Worm (Caenorhabditis elegans): ENCODE results near the gene F35F10.7.

DNA sequence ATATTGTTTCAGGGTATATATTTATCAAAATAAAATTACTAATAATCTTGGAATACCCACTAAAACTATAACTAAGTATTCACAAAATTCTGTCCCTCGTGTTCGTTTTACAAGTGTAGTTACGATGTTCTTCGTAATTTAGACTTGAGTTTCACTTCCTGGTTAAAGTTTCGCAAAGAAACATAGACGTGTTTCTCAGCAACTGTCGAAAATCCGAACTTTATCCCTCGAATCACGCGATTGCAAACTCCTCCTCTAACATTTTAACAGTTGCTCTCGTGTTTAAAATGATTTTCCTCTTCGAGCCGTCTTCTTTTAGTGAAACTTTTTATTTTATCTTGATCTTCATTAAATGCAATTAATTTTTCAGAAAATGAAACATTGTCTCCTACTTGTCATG lies 7.2 kb downstream of the F35F10.7 start, which contains the start of gene T28A11.2:
- TF ChIP-seq nhr-77 (tag; optimal IDR thresholded peaks at IDR 0.05) = no peak
- TF ChIP-seq elt-2 (tag; optimal IDR thresholded peaks at IDR 0.05) = no peak
- no peak for TF ChIP-seq ceh-28 (tag; optimal IDR thresholded peaks at IDR 0.05)
- TF ChIP-seq nhr-237 (tag; optimal IDR thresholded peaks at IDR 0.05) = no peak
- no peak for TF ChIP-seq zag-1 (tag; optimal IDR thresholded peaks at IDR 0.05)
- no peak for TF ChIP-seq lin-39 (tag; optimal IDR thresholded peaks at IDR 0.05)
- TF ChIP-seq unc-62 (GFP tag; optimal IDR thresholded peaks at IDR 0.05) = no peak
- no peak for TF ChIP-seq fos-1 (tag; optimal IDR thresholded peaks at IDR 0.05)
- no peak for TF ChIP-seq ztf-4 (tag; optimal IDR thresholded peaks at IDR 0.05)
